Fruit fly (Drosophila melanogaster): ENCODE results near the gene CG12426.
A peak's percentile ranks its signal among the peaks of the same experiment; 100 is the strongest.

Gene CG12426

dm6 chr3R:27872290-27872689 lies at the start of gene CG12426:
Gene CG12426, minus strand, starts transcription at chr3R:27872390.
- TF ChIP-seq CG11902 (GFP tag; optimal IDR thresholded peaks at IDR 0.05) (no peak), CG7368 (GFP tag; optimal IDR thresholded peaks at IDR 0.05) (no peak), Hr4 (GFP tag; optimal IDR thresholded peaks at IDR 0.05) (no peak), CG8119 (GFP tag; IDR thresholded peaks at IDR 0.05) (no peak), Gug (GFP tag; IDR thresholded peaks at IDR 0.05) (no peak), CG6808 (GFP tag; optimal IDR thresholded peaks at IDR 0.05) (no peak), lz (GFP tag; optimal IDR thresholded peaks at IDR 0.05) (no peak), salr (GFP tag; optimal IDR thresholded peaks at IDR 0.05) (no peak), ss (GFP tag; optimal IDR thresholded peaks at IDR 0.05) (no peak), cyc (GFP tag; optimal IDR thresholded peaks at IDR 0.05) (no peak), CG32006 (GFP tag; optimal IDR thresholded peaks at IDR 0.05) (no peak), Hr39 (GFP tag; optimal IDR thresholded peaks at IDR 0.05) (no peak), Sox14 (GFP tag; optimal IDR thresholded peaks at IDR 0.05) (no peak), Ets21C (GFP tag; optimal IDR thresholded peaks at IDR 0.05) (no peak)

DNA sequence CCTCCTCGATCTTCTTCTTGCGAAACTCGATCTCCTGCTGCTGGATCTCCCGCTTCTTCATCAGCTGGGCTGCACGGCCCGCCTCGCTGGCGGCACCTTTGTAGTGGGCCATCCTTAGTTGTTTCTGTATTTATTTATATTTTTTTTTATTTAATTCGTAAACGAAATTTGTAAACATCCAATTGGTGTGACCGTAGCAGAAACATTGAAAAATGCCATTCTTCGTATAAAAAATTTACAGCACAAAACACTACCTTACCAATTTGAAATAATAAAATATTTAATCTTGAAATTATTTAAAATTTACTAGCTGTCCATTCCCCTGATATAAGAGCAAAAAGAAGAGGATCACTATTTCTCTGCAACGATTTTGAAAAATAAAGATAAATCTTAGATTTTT lies 48.7 kb upstream of the CG12426 start, which contains the start of gene CG12259:
Gene CG12259 (minus strand): TSS at position 207 of the 400 bp plus-strand sequence.
- TF ChIP-seq lz (GFP tag; optimal IDR thresholded peaks at IDR 0.05) (no peak), CG3032 (tag; optimal IDR thresholded peaks at IDR 0.05) (no peak), Ets21C (GFP tag; optimal IDR thresholded peaks at IDR 0.05) (no peak), Hr38 (GFP tag; optimal IDR thresholded peaks at IDR 0.05) (no peak), Eip78C (GFP tag) (peak; percentile 26), esn (GFP tag; optimal IDR thresholded peaks at IDR 0.05) (peak; percentile 13), fkh (GFP tag; optimal IDR thresholded peaks at IDR 0.05) (peak; percentile 85), topi (GFP tag; optimal IDR thresholded peaks at IDR 0.05) (no peak)

dm6 chr3R:27919385-27919789 lies 47.2 kb upstream of the CG12426 start, which contains the start of gene Boh1:
Gene Boh1, minus strand, starts transcription at chr3R:27919460.
- TF ChIP-seq topi (GFP tag; optimal IDR thresholded peaks at IDR 0.05): peak; percentile 32
- TF ChIP-seq fkh (GFP tag; optimal IDR thresholded peaks at IDR 0.05): peak; percentile 38
- TF ChIP-seq pdm3 (GFP tag; optimal IDR thresholded peaks at IDR 0.05): peak; percentile 23
- TF ChIP-seq achi (GFP tag; optimal IDR thresholded peaks at IDR 0.05): peak; percentile 79
- TF ChIP-seq CG6808 (GFP tag; optimal IDR thresholded peaks at IDR 0.05): no peak
- TF ChIP-seq salr (GFP tag; optimal IDR thresholded peaks at IDR 0.05): peak in 1 of 2 experiments; percentile 20
- 0 out of 3 replicates have a peak, but pooled peaks have one; percentile 17 for TF ChIP-seq eg (GFP tag; IDR thresholded peaks at IDR 0.05)
- TF ChIP-seq Ets96B (tag; optimal IDR thresholded peaks at IDR 0.05): no peak
- TF ChIP-seq Met (GFP tag; optimal IDR thresholded peaks at IDR 0.05): peak; percentile 48
- TF ChIP-seq cyc (GFP tag; optimal IDR thresholded peaks at IDR 0.05): peak; percentile 4
- peak; percentile 33 for TF ChIP-seq Smox (GFP tag; optimal IDR thresholded peaks at IDR 0.05)
- no peak for TF ChIP-seq ss (GFP tag; optimal IDR thresholded peaks at IDR 0.05)
- peak; percentile 69 for TF ChIP-seq svp (GFP tag)
- TF ChIP-seq fd85E (GFP tag; optimal IDR thresholded peaks at IDR 0.05): no peak
- peak; percentile 19 for TF ChIP-seq lz (GFP tag; optimal IDR thresholded peaks at IDR 0.05)
- TF ChIP-seq OdsH (GFP tag; optimal IDR thresholded peaks at IDR 0.05): peak; percentile 29
- TF ChIP-seq CG31627 (GFP tag; optimal IDR thresholded peaks at IDR 0.05): no peak
- TF ChIP-seq CG11762 (GFP tag; optimal IDR thresholded peaks at IDR 0.05; ENCODE audit: insufficient read depth): no peak
- TF ChIP-seq CG10669 (GFP tag; optimal IDR thresholded peaks at IDR 0.05): no peak
- TF ChIP-seq Eip78C (GFP tag): peak; percentile 77
- TF ChIP-seq Sox102F (GFP tag; optimal IDR thresholded peaks at IDR 0.05): peak; percentile 1
- no peak for TF ChIP-seq CG11902 (GFP tag; optimal IDR thresholded peaks at IDR 0.05)
- no peak for TF ChIP-seq CG8632 (GFP tag; optimal IDR thresholded peaks at IDR 0.05)
- peak; percentile 66 for TF ChIP-seq dsx (GFP tag; optimal IDR thresholded peaks at IDR 0.05; ENCODE audit: poor library complexity, severe bottlenecking)
- TF ChIP-seq CG34406 (GFP tag; optimal IDR thresholded peaks at IDR 0.05): peak; percentile 10
- TF ChIP-seq esn (GFP tag; optimal IDR thresholded peaks at IDR 0.05): peak; percentile 44
- TF ChIP-seq CG7368 (GFP tag; optimal IDR thresholded peaks at IDR 0.05): no peak
- TF ChIP-seq CG10631 (GFP tag; optimal IDR thresholded peaks at IDR 0.05): peak; percentile 13
- peak; percentile 23 for TF ChIP-seq CG3919 (GFP tag; optimal IDR thresholded peaks at IDR 0.05)
- TF ChIP-seq CG6792 (GFP tag; optimal IDR thresholded peaks at IDR 0.05): peak; percentile 11
- TF ChIP-seq CG3032 (tag; optimal IDR thresholded peaks at IDR 0.05): peak; percentile 45

All from whole organism, prepupa.